Fruit fly (Drosophila melanogaster) Kc167 (cell line): Measurements from ENCODE around the gene GstD9.

ENCODE experiments used
- Myc ChIP-seq: fragments of >200 bp; optimal IDR thresholded peaks from 2 replicates; lab custom pipeline; 2017; ENCODE audit warnings: missing external identifiers
- Sin3A ChIP-seq: fragments of >200 bp; optimal IDR thresholded peaks from 2 replicates; lab custom pipeline; 2018; ENCODE audit warnings: missing external identifiers
- psq ChIP-seq: fragments of >200 bp; optimal IDR thresholded peaks from 2 replicates; lab custom pipeline; 2017; ENCODE audit warnings: missing external identifiers
- ttk ChIP-seq: sonication (Bioruptor generic); optimal IDR thresholded peaks from 2 replicates; lab custom pipeline; 2017; ENCODE audit warnings: missing external identifiers

DNA sequence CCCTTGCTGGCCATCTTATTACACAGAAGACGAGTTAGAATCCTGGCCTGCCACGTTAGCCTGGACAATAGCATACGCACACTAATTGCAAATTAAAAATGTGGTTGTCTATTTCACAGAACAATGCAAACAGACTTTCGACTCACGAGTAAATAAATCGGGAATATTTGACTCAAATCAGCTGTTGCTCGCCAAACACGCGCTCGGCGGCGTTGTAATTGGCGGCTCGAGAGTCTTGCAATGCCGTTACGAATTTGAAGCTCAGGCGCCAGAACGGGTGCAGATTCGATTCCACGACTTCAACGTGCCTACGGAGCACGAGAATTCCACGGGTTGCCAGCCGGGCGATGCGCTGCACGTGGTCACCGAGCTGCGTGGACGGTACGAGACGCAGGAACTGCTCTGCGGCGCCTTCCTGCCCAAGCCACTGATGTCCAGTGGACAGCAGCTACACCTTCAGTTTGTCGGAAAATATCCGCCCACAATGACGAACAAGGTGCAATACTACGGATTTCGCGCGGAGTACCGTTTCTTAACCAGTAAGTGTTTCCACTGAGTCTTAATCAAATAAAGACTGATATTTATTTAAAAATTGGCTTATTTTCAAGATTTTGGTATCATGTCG lies 34.4 kb upstream of the GstD9 start, which contains the start of gene DNAlig3:
- TF ChIP-seq psq = no peak
- TF ChIP-seq Myc (lab: Kevin White, UChicago) = no peak
- no peak for TF ChIP-seq Sin3A (lab: Kevin White, UChicago)
- TF ChIP-seq ttk (lab: Kevin White, UChicago) = no peak
